Worm (Caenorhabditis elegans) whole organism, young adult: Measurements from ENCODE around the gene hex-3.

Experiments
- B0035.1 ChIP-seq: sonication (generic microtip); optimal IDR thresholded peaks from 2 replicates; lab custom pipeline; 2016; ENCODE audit warnings: missing genetic modification characterization, mild to moderate bottlenecking, missing compliant biosample characterization, missing genotype, missing genetic modification reagents
- B0336.3 ChIP-seq: fragments of 200-800 bp; sonication (Bioruptor generic); IDR thresholded peaks from 2 replicates; pipeline ENCODE4 v1.3.6; 2022; ENCODE audit warnings: missing genetic modification characterization, missing compliant biosample characterization
- C17E4.6 ChIP-seq: fragments of 200-800 bp; sonication (Bioruptor generic); IDR thresholded peaks from 2 replicates; pipeline ENCODE4 v1.3.6; 2022; ENCODE audit warnings: missing genetic modification reagents, missing genetic modification characterization, missing compliant biosample characterization
- F10E7.11 ChIP-seq: sonication (generic microtip); optimal IDR thresholded peaks from 2 replicates; lab custom pipeline; 2017; ENCODE audit warnings: mild to moderate bottlenecking, missing genetic modification characterization, moderate library complexity, missing compliant biosample characterization
- F57A8.1 ChIP-seq: fragments of 200-800 bp; sonication (Bioruptor generic); optimal IDR thresholded peaks from 2 replicates; lab custom pipeline; 2018; ENCODE audit warnings: mild to moderate bottlenecking, missing genetic modification characterization, moderate library complexity, missing compliant biosample characterization
- K11D2.4 ChIP-seq: fragments of 200-800 bp; sonication (Bioruptor generic); IDR thresholded peaks from 2 replicates; pipeline ENCODE4 v1.3.6; 2022; ENCODE audit warnings: missing genetic modification reagents, missing genetic modification characterization, missing compliant biosample characterization
- K12H6.12 ChIP-seq: fragments of 200-800 bp; sonication (Bioruptor generic); optimal IDR thresholded peaks from 2 replicates; lab custom pipeline; 2018; ENCODE audit warnings: mild to moderate bottlenecking, missing genetic modification characterization, missing compliant biosample characterization
- T07F8.4 ChIP-seq: sonication (generic microtip); optimal IDR thresholded peaks from 2 replicates; lab custom pipeline; 2016; ENCODE audit warnings: mild to moderate bottlenecking, missing genetic modification characterization, moderate library complexity, missing compliant biosample characterization
- T26A5.8 ChIP-seq: sonication (generic microtip); optimal IDR thresholded peaks from 2 replicates; lab custom pipeline; 2016; ENCODE audit warnings: missing genetic modification characterization, missing compliant biosample characterization
- Y95B8A.8 ChIP-seq: fragments of 200-800 bp; sonication (Bioruptor generic); IDR thresholded peaks from 2 replicates; pipeline ENCODE4 v1.3.6; 2022; ENCODE audit warnings: missing genetic modification reagents, missing genetic modification characterization, missing compliant biosample characterization
- ZK185.1 ChIP-seq: sonication (generic microtip); optimal IDR thresholded peaks from 2 replicates; lab custom pipeline; 2016; ENCODE audit warnings: mild to moderate bottlenecking, missing genetic modification characterization, missing compliant biosample characterization; ENCODE audit not compliant: poor library complexity, severe bottlenecking
- akir-1 ChIP-seq: fragments of 200-800 bp; sonication (Bioruptor generic); optimal IDR thresholded peaks from 2 replicates; lab custom pipeline; 2018; ENCODE audit warnings: mild to moderate bottlenecking, missing genetic modification characterization, moderate library complexity, missing compliant biosample characterization
- attf-3 ChIP-seq: fragments of 200-800 bp; sonication (Bioruptor generic); conservative IDR thresholded peaks from 2 replicates; pipeline ENCODE4 v1.3.6; 2022; ENCODE audit warnings: missing genetic modification reagents, missing genetic modification characterization, missing compliant biosample characterization
- attf-5 ChIP-seq: fragments of 200-800 bp; sonication (Bioruptor generic); optimal IDR thresholded peaks from 2 replicates; lab custom pipeline; 2018; ENCODE audit warnings: mild to moderate bottlenecking, missing genetic modification characterization, missing compliant biosample characterization
- attf-6 ChIP-seq: fragments of 200-800 bp; sonication (Bioruptor generic); IDR thresholded peaks from 2 replicates; pipeline ENCODE4 v1.3.6; 2022; ENCODE audit warnings: missing genetic modification reagents, missing genetic modification characterization, missing compliant biosample characterization
- bed-1 ChIP-seq: fragments of 200-800 bp; sonication (Bioruptor generic); IDR thresholded peaks from 2 replicates; pipeline ENCODE4 v1.3.6; 2022; ENCODE audit warnings: missing genetic modification reagents, missing genetic modification characterization, missing compliant biosample characterization
- bed-2 ChIP-seq: fragments of 200-800 bp; sonication (Bioruptor generic); IDR thresholded peaks from 2 replicates; pipeline ENCODE4 v1.3.6; 2022; ENCODE audit warnings: missing genetic modification reagents, missing genetic modification characterization, missing compliant biosample characterization
- ccch-3 ChIP-seq: fragments of 200-800 bp; sonication (Bioruptor generic); optimal IDR thresholded peaks from 2 replicates; lab custom pipeline; 2018; ENCODE audit warnings: mild to moderate bottlenecking, missing genetic modification characterization, missing compliant biosample characterization
- chd-7 ChIP-seq: sonication (generic microtip); optimal IDR thresholded peaks from 2 replicates; lab custom pipeline; 2016; ENCODE audit warnings: mild to moderate bottlenecking, missing genetic modification characterization, moderate library complexity, missing compliant biosample characterization
- dox-1 ChIP-seq: fragments of 200-800 bp; sonication (Bioruptor generic); IDR thresholded peaks from 2 replicates; pipeline ENCODE4 v1.3.6; 2022; ENCODE audit warnings: missing genetic modification reagents, missing genetic modification characterization, missing compliant biosample characterization
- egl-18 ChIP-seq: fragments of 200-800 bp; sonication (Bioruptor generic); IDR thresholded peaks from 2 replicates; pipeline ENCODE4 v1.3.6; 2022; ENCODE audit warnings: missing genetic modification reagents, missing genetic modification characterization, missing compliant biosample characterization
- egl-44 ChIP-seq: fragments of 200-800 bp; sonication (Bioruptor generic); IDR thresholded peaks from 2 replicates; pipeline ENCODE4 v1.3.6; 2022; ENCODE audit warnings: missing genetic modification reagents, missing genetic modification characterization, missing compliant biosample characterization
- egrh-3 ChIP-seq: fragments of 200-800 bp; sonication (Bioruptor generic); IDR thresholded peaks from 2 replicates; pipeline ENCODE4 v1.3.6; 2022; ENCODE audit warnings: missing genetic modification reagents, missing genetic modification characterization, missing compliant biosample characterization
- him-1 ChIP-seq: sonication (generic microtip); optimal IDR thresholded peaks from 2 replicates; lab custom pipeline; 2016; ENCODE audit warnings: missing genotype, missing genetic modification reagents, missing genetic modification characterization, missing compliant biosample characterization
- hlh-26 ChIP-seq: fragments of 200-800 bp; sonication (Bioruptor generic); conservative IDR thresholded peaks from 2 replicates; pipeline ENCODE4 v1.3.6; 2022; ENCODE audit warnings: missing genetic modification reagents, missing genetic modification characterization, missing compliant biosample characterization
- hrde-1 ChIP-seq: sonication (generic microtip); optimal IDR thresholded peaks from 2 replicates; lab custom pipeline; 2016; ENCODE audit warnings: missing genetic modification characterization, mild to moderate bottlenecking, missing compliant biosample characterization, moderate library complexity, missing genotype, missing genetic modification reagents, borderline replicate concordance
- let-526 ChIP-seq: fragments of 200-800 bp; sonication (Bioruptor generic); IDR thresholded peaks from 2 replicates; pipeline ENCODE4 v1.3.6; 2022; ENCODE audit warnings: missing genetic modification reagents, missing genetic modification characterization, missing compliant biosample characterization
- let-607 ChIP-seq, 2 experiments: fragments of 200-800 bp in 1 of 2; sonication (Bioruptor generic) in 1 of 2; sonication (generic microtip) in 1 of 2; optimal IDR thresholded peaks; 2 replicates each; lab custom pipeline; 2016 to 2018; ENCODE audit warnings: mild to moderate bottlenecking in 2 of 2, missing compliant biosample characterization in 2 of 2, missing genetic modification characterization in 2 of 2, moderate library complexity in 2 of 2, missing genotype in 1 of 2
- lin-35 ChIP-seq, 3 experiments: fragments of 150-350 bp in 2 of 3; sonication (generic microtip) in 1 of 3; optimal IDR thresholded peaks; 2 replicates each; lab custom pipeline; 2014 to 2018; ENCODE audit warnings: missing biosample characterization in 3 of 3, missing genetic modification characterization in 3 of 3, missing genetic modification reagents in 3 of 3
- lin-54 ChIP-seq: fragments of 200-800 bp; sonication (Bioruptor generic); optimal IDR thresholded peaks from 2 replicates; lab custom pipeline; 2018; ENCODE audit warnings: mild to moderate bottlenecking, missing genetic modification characterization, missing compliant biosample characterization
- lir-1 ChIP-seq: fragments of 200-800 bp; sonication (Bioruptor generic); conservative IDR thresholded peaks from 2 replicates; pipeline ENCODE4 v1.3.6; 2022; ENCODE audit warnings: missing genetic modification reagents, missing genetic modification characterization, missing compliant biosample characterization
- madf-8 ChIP-seq: fragments of 200-800 bp; sonication (Bioruptor generic); conservative IDR thresholded peaks from 2 replicates; pipeline ENCODE4 v1.3.6; 2022; ENCODE audit warnings: missing genetic modification reagents, missing genetic modification characterization, missing compliant biosample characterization
- nfya-1 ChIP-seq: sonication (generic microtip); optimal IDR thresholded peaks from 2 replicates; lab custom pipeline; 2017; ENCODE audit warnings: antibody characterized with exemption, missing compliant biosample characterization, missing genetic modification characterization, borderline replicate concordance; ENCODE audit not compliant: insufficient read depth
- nfya-2 ChIP-seq: fragments of 200-800 bp; sonication (Bioruptor generic); IDR thresholded peaks from 2 replicates; pipeline ENCODE4 v1.3.6; 2022; ENCODE audit warnings: missing genetic modification reagents, missing genetic modification characterization, missing compliant biosample characterization
- nfyb-1 ChIP-seq: fragments of 200-800 bp; sonication (Bioruptor generic); IDR thresholded peaks from 2 replicates; pipeline ENCODE4 v1.3.6; 2022; ENCODE audit warnings: missing genetic modification reagents, missing genetic modification characterization, missing compliant biosample characterization
- nhr-120 ChIP-seq: fragments of 200-800 bp; sonication (Bioruptor generic); IDR thresholded peaks from 2 replicates; pipeline ENCODE4 v1.3.6; 2022; ENCODE audit warnings: missing genetic modification characterization, missing compliant biosample characterization
- nhr-80 ChIP-seq: sonication (generic microtip); optimal IDR thresholded peaks from 2 replicates; lab custom pipeline; 2016; ENCODE audit warnings: missing genetic modification characterization, missing compliant biosample characterization
- nhr-90 ChIP-seq: sonication (generic microtip); optimal IDR thresholded peaks from 2 replicates; lab custom pipeline; 2016; ENCODE audit warnings: missing genotype, mild to moderate bottlenecking, missing genetic modification characterization, missing compliant biosample characterization
- pbrm-1 ChIP-seq: fragments of 200-800 bp; sonication (Bioruptor generic); IDR thresholded peaks from 2 replicates; pipeline ENCODE4 v1.3.6; 2022; ENCODE audit warnings: missing genetic modification reagents, missing genetic modification characterization, missing compliant biosample characterization
- repo-1 ChIP-seq: sonication (generic microtip); optimal IDR thresholded peaks from 2 replicates; lab custom pipeline; 2017; ENCODE audit warnings: mild to moderate bottlenecking, missing genetic modification characterization, missing compliant biosample characterization
- snpc-1.1 ChIP-seq: sonication (generic microtip); optimal IDR thresholded peaks from 2 replicates; lab custom pipeline; 2017; ENCODE audit warnings: missing genetic modification characterization, mild to moderate bottlenecking, missing compliant biosample characterization, antibody characterized with exemption, moderate library complexity, missing genotype, missing genetic modification reagents; ENCODE audit not compliant: insufficient read depth
- snpc-3.4 ChIP-seq: sonication (generic microtip); optimal IDR thresholded peaks from 2 replicates; lab custom pipeline; 2017; ENCODE audit warnings: missing genetic modification characterization, mild to moderate bottlenecking, missing compliant biosample characterization, antibody characterized with exemption, moderate library complexity, missing genotype, missing genetic modification reagents
- snpc-4 ChIP-seq, 5 experiments: fragments of 150-350 bp in 1 of 5; sonication (generic microtip) in 4 of 5; optimal IDR thresholded peaks; 2 replicates each; lab custom pipeline; 2014 to 2018; ENCODE audit warnings: missing genetic modification characterization in 5 of 5, missing biosample characterization in 3 of 5, antibody characterized with exemption in 2 of 5, mild to moderate bottlenecking in 2 of 5, missing compliant biosample characterization in 2 of 5, missing genotype in 2 of 5, moderate library complexity in 2 of 5, missing genetic modification reagents in 1 of 5
- somi-1 ChIP-seq: fragments of 200-800 bp; sonication (Bioruptor generic); optimal IDR thresholded peaks from 2 replicates; lab custom pipeline; 2018; ENCODE audit warnings: mild to moderate bottlenecking, missing genetic modification characterization, missing compliant biosample characterization
- unc-62 ChIP-seq: fragments of 150-350 bp; optimal IDR thresholded peaks from 2 replicates; lab custom pipeline; 2014; ENCODE audit warnings: missing biosample characterization, missing genetic modification reagents, missing genetic modification characterization
- zim-3 ChIP-seq: sonication (generic microtip); optimal IDR thresholded peaks from 2 replicates; lab custom pipeline; 2017; ENCODE audit warnings: mild to moderate bottlenecking, missing genetic modification characterization, moderate library complexity, missing compliant biosample characterization
- ztf-6 ChIP-seq: fragments of 200-800 bp; sonication (Bioruptor generic); IDR thresholded peaks from 2 replicates; pipeline ENCODE4 v1.3.6; 2022; ENCODE audit warnings: missing genetic modification reagents, missing genetic modification characterization, missing compliant biosample characterization

The hex-3 gene

DNA sequence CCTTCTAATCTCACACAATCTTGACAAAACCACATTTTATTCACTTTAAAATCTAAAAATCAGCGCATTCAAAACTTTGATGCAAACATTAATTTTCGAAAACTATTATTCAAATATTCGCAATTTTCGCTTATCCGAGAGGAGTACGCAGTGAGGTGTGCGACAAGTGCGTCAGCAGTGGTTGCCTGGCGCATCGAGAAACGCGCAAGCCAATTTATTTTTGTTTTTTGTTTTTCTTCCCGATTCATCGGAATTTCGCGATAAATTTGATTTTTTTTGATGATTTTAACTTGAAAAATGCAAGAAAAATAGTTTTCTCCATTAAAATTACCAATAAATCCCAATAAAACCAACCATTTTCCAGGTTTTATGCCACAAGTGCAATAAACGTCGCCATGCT is at the start of gene hex-3, which contains the start of gene fbxb-85:
hex-3 (plus strand) TSS at position 365 of the 400 bp plus-strand sequence.
fbxb-85 (minus strand) TSS at position 106 of the 400 bp plus-strand sequence.
- no peak for TF ChIP-seq nhr-90 (tag; lab: Kevin White, UChicago)
- TF ChIP-seq ccch-3 (GFP tag; lab: Kevin White, UChicago), result no peak
- TF ChIP-seq lir-1 (GFP tag; lab: Robert Waterston, UW), result peak; percentile 90
- peak; percentile 76 for TF ChIP-seq hrde-1 (tag; lab: Kevin White, UChicago)
- peak; percentile 47 for TF ChIP-seq nhr-80 (tag; lab: Kevin White, UChicago)
- TF ChIP-seq unc-62 (GFP tag; lab: Kevin White, UChicago), result no peak
- TF ChIP-seq snpc-3.4 (tag; lab: Kevin White, UChicago), result peak; percentile 82
- TF ChIP-seq snpc-4 (GFP tag; optimal IDR thresholded peaks at IDR 0.05; lab: Kevin White, UChicago), result peak; percentile 36
- peak; percentile 26 to 82 (median 66) for TF ChIP-seq snpc-4 (tag; optimal IDR thresholded peaks at IDR 0.05; lab: Kevin White, UChicago)
- peak; percentile 40 to 67 for TF ChIP-seq let-607 (tag; optimal IDR thresholded peaks at IDR 0.05; lab: Kevin White, UChicago)
- no peak for TF ChIP-seq T07F8.4 (tag; lab: Kevin White, UChicago)
- no peak for TF ChIP-seq ztf-6
- TF ChIP-seq nfya-1, result no peak
- no peak for TF ChIP-seq chd-7 (tag; lab: Kevin White, UChicago)
- peak; percentile 44; the same call in 1 of the 2 replicates for TF ChIP-seq Y95B8A.8 (GFP tag; lab: Robert Waterston, UW)
- TF ChIP-seq bed-1 (GFP tag; lab: Robert Waterston, UW), result no peak
- no peak; the same call in 1 of the 2 replicates for TF ChIP-seq dox-1
- peak; percentile 95 for TF ChIP-seq lin-54
- TF ChIP-seq F57A8.1 (GFP tag; lab: Kevin White, UChicago), result no peak
- TF ChIP-seq ZK185.1, result peak; percentile 92
- TF ChIP-seq let-526, result no peak
- TF ChIP-seq nfya-2 (GFP tag; lab: Robert Waterston, UW), result 0 out of 2 replicates have a peak, but pooled peaks have one; percentile 56
- TF ChIP-seq attf-5, result peak; percentile 94
- peak; percentile 82 for TF ChIP-seq K12H6.12 (tag; lab: Kevin White, UChicago)
- TF ChIP-seq lin-35 (GFP tag; optimal IDR thresholded peaks at IDR 0.05; lab: Kevin White, UChicago), result peak; percentile 30 to 95 (median 76)
- no peak for TF ChIP-seq attf-3 (GFP tag; lab: Robert Waterston, UW)
- no peak for TF ChIP-seq nhr-120 (GFP tag; lab: Robert Waterston, UW)
- no peak for TF ChIP-seq egrh-3 (GFP tag; lab: Robert Waterston, UW)
- TF ChIP-seq attf-6, result no peak
- TF ChIP-seq K11D2.4 (GFP tag; lab: Robert Waterston, UW), result peak; percentile 92
- peak; percentile 83 for TF ChIP-seq C17E4.6 (GFP tag; lab: Robert Waterston, UW)
- peak; percentile 96 for TF ChIP-seq nfyb-1
- TF ChIP-seq B0336.3 (GFP tag; lab: Robert Waterston, UW), result peak; percentile 94
- TF ChIP-seq somi-1 (GFP tag; lab: Kevin White, UChicago), result peak; percentile 49
- TF ChIP-seq egl-18 (GFP tag; lab: Robert Waterston, UW), result no peak
- no peak for TF ChIP-seq B0035.1 (tag; lab: Kevin White, UChicago)
- TF ChIP-seq him-1 (tag; lab: Kevin White, UChicago), result peak; percentile 42
- TF ChIP-seq akir-1 (GFP tag; lab: Kevin White, UChicago), result peak; percentile 25
- peak; percentile 73 for TF ChIP-seq madf-8 (GFP tag; lab: Robert Waterston, UW)
- TF ChIP-seq hlh-26 (GFP tag; lab: Robert Waterston, UW), result no peak
- peak; percentile 63; the same call in 1 of the 2 replicates for TF ChIP-seq egl-44 (GFP tag; lab: Robert Waterston, UW)
- peak; percentile 90 for TF ChIP-seq repo-1 (tag; lab: Kevin White, UChicago)
- peak; percentile 93 for TF ChIP-seq pbrm-1 (GFP tag; lab: Robert Waterston, UW)
- peak; percentile 71 for TF ChIP-seq snpc-1.1
- TF ChIP-seq F10E7.11 (tag; lab: Kevin White, UChicago), result peak; percentile 67
- TF ChIP-seq T26A5.8 (tag; lab: Kevin White, UChicago), result no peak
- TF ChIP-seq zim-3 (tag; lab: Kevin White, UChicago), result peak; percentile 41
- TF ChIP-seq bed-2 (GFP tag; lab: Robert Waterston, UW), result no peak
